Worm (Caenorhabditis elegans) whole organism, L3 larva: ENCODE results near the gene vps-32.1.
A peak's percentile ranks its signal among the peaks of the same experiment; 100 is the strongest.

ENCODE experiments used
- R02D3.7 ChIP-seq: fragments of 150-350 bp; optimal IDR thresholded peaks from 2 replicates; lab custom pipeline; 2014; ENCODE audit warnings: missing biosample characterization, missing genetic modification characterization
- ZK546.5 ChIP-seq: sonication (generic microtip); optimal IDR thresholded peaks from 2 replicates; lab custom pipeline; 2017; ENCODE audit warnings: missing biosample characterization, missing genetic modification characterization
- aly-2 ChIP-seq: fragments of 150-350 bp; optimal IDR thresholded peaks from 2 replicates; lab custom pipeline; 2014; ENCODE audit warnings: missing biosample characterization, missing genetic modification characterization
- ama-1 ChIP-seq: fragments of 150-350 bp; optimal IDR thresholded peaks from 2 replicates; lab custom pipeline; 2018
- ceh-16 ChIP-seq: sonication (generic microtip); optimal IDR thresholded peaks from 2 replicates; lab custom pipeline; 2017; ENCODE audit warnings: missing biosample characterization, missing genetic modification characterization
- ceh-9 ChIP-seq: sonication (generic microtip); optimal IDR thresholded peaks from 2 replicates; lab custom pipeline; 2018; ENCODE audit warnings: missing biosample characterization, missing genetic modification characterization
- daf-12 ChIP-seq: fragments of 150-350 bp; optimal IDR thresholded peaks from 2 replicates; lab custom pipeline; 2014; ENCODE audit warnings: missing biosample characterization, missing genetic modification reagents, missing genetic modification characterization
- egl-27 ChIP-seq: sonication (generic microtip); optimal IDR thresholded peaks from 4 replicates; lab custom pipeline; 2017; ENCODE audit warnings: missing biosample characterization, missing genetic modification reagents, missing genetic modification characterization
- egl-5 ChIP-seq: fragments of 150-350 bp; optimal IDR thresholded peaks from 2 replicates; lab custom pipeline; 2017; ENCODE audit warnings: missing biosample characterization, missing genetic modification reagents, missing genetic modification characterization, inconsistent platforms
- elt-2 ChIP-seq: sonication (generic microtip); optimal IDR thresholded peaks from 2 replicates; lab custom pipeline; 2016; ENCODE audit warnings: missing genetic modification reagents, mild to moderate bottlenecking, missing genetic modification characterization, missing compliant biosample characterization
- elt-3 ChIP-seq, 3 experiments: fragments of 150-350 bp in 1 of 3; sonication (generic microtip) in 2 of 3; optimal IDR thresholded peaks; 2 replicates in 2 of 3; 4 replicates in 1 of 3; lab custom pipeline; 2014 to 2017; ENCODE audit warnings: missing biosample characterization in 3 of 3, missing genetic modification characterization in 3 of 3
- eor-1 ChIP-seq, 2 experiments: fragments of 150-350 bp; optimal IDR thresholded peaks; 2 replicates each; lab custom pipeline; 2014 to 2018; ENCODE audit warnings: missing biosample characterization in 2 of 2, missing genetic modification characterization in 2 of 2
- fkh-10 ChIP-seq: sonication (generic microtip); optimal IDR thresholded peaks from 2 replicates; lab custom pipeline; 2017; ENCODE audit warnings: missing biosample characterization, missing genetic modification reagents, missing genetic modification characterization
- fos-1 ChIP-seq: fragments of 150-350 bp; optimal IDR thresholded peaks from 2 replicates; lab custom pipeline; 2014; ENCODE audit warnings: missing biosample characterization, missing genetic modification characterization
- hmg-11 ChIP-seq: sonication (generic microtip); optimal IDR thresholded peaks from 2 replicates; lab custom pipeline; 2016; ENCODE audit warnings: missing genetic modification characterization, missing compliant biosample characterization
- jun-1 ChIP-seq: fragments of 150-350 bp; optimal IDR thresholded peaks from 2 replicates; lab custom pipeline; 2014; ENCODE audit warnings: missing biosample characterization, missing genetic modification reagents, missing genetic modification characterization
- lin-15B ChIP-seq: fragments of 150-350 bp; optimal IDR thresholded peaks from 2 replicates; lab custom pipeline; 2014; ENCODE audit warnings: missing biosample characterization, missing genetic modification characterization
- lin-39 ChIP-seq: fragments of 150-350 bp; optimal IDR thresholded peaks from 2 replicates; lab custom pipeline; 2018; ENCODE audit warnings: missing biosample characterization, missing genetic modification reagents, missing genetic modification characterization
- lsy-12 ChIP-seq: sonication (generic microtip); optimal IDR thresholded peaks from 2 replicates; lab custom pipeline; 2016; ENCODE audit warnings: mild to moderate bottlenecking, missing genetic modification characterization, missing compliant biosample characterization
- mdl-1 ChIP-seq: fragments of 150-350 bp; optimal IDR thresholded peaks from 2 replicates; lab custom pipeline; 2014; ENCODE audit warnings: missing biosample characterization, missing genetic modification characterization
- nfya-1 ChIP-seq: sonication (generic microtip); optimal IDR thresholded peaks from 2 replicates; lab custom pipeline; 2017; ENCODE audit warnings: missing genetic modification characterization, mild to moderate bottlenecking, missing compliant biosample characterization, antibody characterized with exemption, moderate library complexity; ENCODE audit not compliant: insufficient read depth
- nhr-11 ChIP-seq: fragments of 150-350 bp; optimal IDR thresholded peaks from 2 replicates; lab custom pipeline; 2014; ENCODE audit warnings: missing biosample characterization, missing genetic modification characterization
- nhr-23 ChIP-seq: fragments of 150-350 bp; optimal IDR thresholded peaks from 2 replicates; lab custom pipeline; 2014; ENCODE audit warnings: missing biosample characterization, missing genetic modification reagents, missing genetic modification characterization
- nhr-237 ChIP-seq: fragments of 150-350 bp; optimal IDR thresholded peaks from 2 replicates; lab custom pipeline; 2014; ENCODE audit warnings: missing biosample characterization, missing genetic modification characterization
- nhr-25 ChIP-seq: sonication (generic microtip); optimal IDR thresholded peaks from 2 replicates; lab custom pipeline; 2017; ENCODE audit warnings: missing biosample characterization, missing genetic modification characterization
- nhr-28 ChIP-seq: fragments of 150-350 bp; optimal IDR thresholded peaks from 2 replicates; lab custom pipeline; 2014; ENCODE audit warnings: missing biosample characterization, missing genetic modification characterization
- nhr-43 ChIP-seq: sonication (generic microtip); optimal IDR thresholded peaks from 2 replicates; lab custom pipeline; 2016; ENCODE audit warnings: mild to moderate bottlenecking, missing genetic modification characterization, missing compliant biosample characterization; ENCODE audit not compliant: poor library complexity, severe bottlenecking
- nhr-67 ChIP-seq: fragments of 150-350 bp; optimal IDR thresholded peaks from 2 replicates; lab custom pipeline; 2014; ENCODE audit warnings: missing biosample characterization, missing genetic modification characterization
- nhr-76 ChIP-seq: fragments of 150-350 bp; sonication (generic microtip); optimal IDR thresholded peaks from 5 replicates; lab custom pipeline; 2014; ENCODE audit warnings: missing biosample characterization, missing genetic modification characterization
- nhr-77 ChIP-seq: fragments of 150-350 bp; optimal IDR thresholded peaks from 2 replicates; lab custom pipeline; 2014; ENCODE audit warnings: missing biosample characterization, missing genetic modification characterization
- pha-4 ChIP-seq: fragments of 150-350 bp; optimal IDR thresholded peaks from 2 replicates; lab custom pipeline; 2014; ENCODE audit warnings: missing biosample characterization, missing genetic modification reagents, missing genetic modification characterization
- pqm-1 ChIP-seq: fragments of 150-350 bp; optimal IDR thresholded peaks from 2 replicates; lab custom pipeline; 2017; ENCODE audit warnings: missing biosample characterization, missing genetic modification characterization, inconsistent platforms
- sea-2 ChIP-seq: fragments of 150-350 bp; sonication (generic microtip); optimal IDR thresholded peaks from 4 replicates; lab custom pipeline; 2014; ENCODE audit warnings: missing biosample characterization, missing genetic modification reagents, missing genetic modification characterization
- skn-1 ChIP-seq: fragments of 150-350 bp; optimal IDR thresholded peaks from 2 replicates; lab custom pipeline; 2014; ENCODE audit warnings: missing biosample characterization, missing genetic modification characterization
- snpc-4 ChIP-seq: fragments of 150-350 bp; optimal IDR thresholded peaks from 2 replicates; lab custom pipeline; 2014; ENCODE audit warnings: missing biosample characterization, missing genetic modification characterization
- unc-39 ChIP-seq: sonication (generic microtip); optimal IDR thresholded peaks from 4 replicates; lab custom pipeline; 2017; ENCODE audit warnings: missing biosample characterization, missing genetic modification characterization
- zag-1 ChIP-seq: fragments of 150-350 bp; optimal IDR thresholded peaks from 2 replicates; lab custom pipeline; 2014; ENCODE audit warnings: missing biosample characterization, missing genetic modification characterization
- ztf-11 ChIP-seq: fragments of 150-350 bp; optimal IDR thresholded peaks from 2 replicates; lab custom pipeline; 2014; ENCODE audit warnings: missing biosample characterization, missing genetic modification characterization
- ztf-4 ChIP-seq: fragments of 150-350 bp; optimal IDR thresholded peaks from 2 replicates; lab custom pipeline; 2014; ENCODE audit warnings: missing biosample characterization, missing genetic modification characterization

Gene vps-32.1

DNA sequence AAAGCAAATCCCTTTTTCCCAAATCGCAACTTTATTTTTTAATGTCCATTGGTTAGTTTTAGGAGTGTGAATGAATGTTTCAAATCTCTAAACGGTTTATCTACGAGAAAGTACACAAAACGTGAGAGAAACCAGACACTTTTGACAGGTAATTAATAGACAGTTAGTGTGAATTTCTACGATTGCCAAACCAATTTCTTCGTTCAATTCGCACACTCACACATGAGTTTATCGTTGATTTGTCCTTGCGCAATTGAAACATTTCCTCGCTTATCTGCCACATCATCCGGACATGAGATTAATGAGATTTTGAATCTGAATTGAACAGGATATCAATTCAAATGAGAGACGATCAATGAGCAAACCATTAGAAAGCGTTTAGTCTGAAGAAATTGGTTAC, 20.8 kb downstream of the vps-32.1 start:
- TF ChIP-seq ZK546.5 (tag; lab: Kevin White, UChicago) (no peak), aly-2 (tag; lab: Kevin White, UChicago) (no peak), daf-12 (tag; lab: Kevin White, UChicago) (no peak), snpc-4 (no peak), egl-5 (tag; lab: Kevin White, UChicago) (no peak), jun-1 (no peak), lin-15B (no peak), zag-1 (no peak), ztf-4 (tag; lab: Kevin White, UChicago) (no peak), pqm-1 (no peak), elt-3 (tag; optimal IDR thresholded peaks at IDR 0.05; lab: Kevin White, UChicago) (no peak), unc-39 (tag; lab: Kevin White, UChicago) (no peak), eor-1 (tag; optimal IDR thresholded peaks at IDR 0.05; lab: Kevin White, UChicago) (no peak), nhr-67 (tag; lab: Kevin White, UChicago) (no peak)

DNA sequence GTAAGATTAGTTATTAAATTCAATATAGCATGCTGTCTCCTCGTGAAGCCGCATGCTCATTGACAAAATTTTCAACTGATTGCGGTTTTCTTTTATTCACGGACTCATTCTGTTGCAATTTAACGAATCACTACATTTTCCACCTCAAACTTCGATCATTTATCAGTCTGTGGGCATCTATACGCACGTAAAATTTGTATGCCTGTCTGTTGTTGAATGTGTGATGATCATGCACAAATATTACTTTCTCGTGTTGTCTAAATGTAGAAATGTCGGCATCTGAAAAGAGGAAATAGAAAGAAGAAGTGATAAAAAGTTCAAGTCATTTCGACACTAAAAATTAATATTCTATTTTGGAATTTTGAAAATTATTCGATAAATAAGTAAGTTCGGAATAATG, 23.0 kb downstream of the vps-32.1 start:
- TF ChIP-seq ztf-4 (tag; lab: Kevin White, UChicago) (no peak), mdl-1 (tag; lab: Kevin White, UChicago) (peak; percentile 30), ztf-11 (tag; lab: Kevin White, UChicago) (no peak), snpc-4 (no peak), ama-1 (no peak), lin-39 (no peak), pha-4 (peak; percentile 24), elt-2 (tag; lab: Kevin White, UChicago) (peak; percentile 84), zag-1 (no peak), nhr-25 (tag; lab: Kevin White, UChicago) (no peak), nhr-67 (tag; lab: Kevin White, UChicago) (no peak), jun-1 (no peak), egl-5 (tag; lab: Kevin White, UChicago) (no peak), ceh-9 (no peak), pqm-1 (peak; percentile 67)

DNA sequence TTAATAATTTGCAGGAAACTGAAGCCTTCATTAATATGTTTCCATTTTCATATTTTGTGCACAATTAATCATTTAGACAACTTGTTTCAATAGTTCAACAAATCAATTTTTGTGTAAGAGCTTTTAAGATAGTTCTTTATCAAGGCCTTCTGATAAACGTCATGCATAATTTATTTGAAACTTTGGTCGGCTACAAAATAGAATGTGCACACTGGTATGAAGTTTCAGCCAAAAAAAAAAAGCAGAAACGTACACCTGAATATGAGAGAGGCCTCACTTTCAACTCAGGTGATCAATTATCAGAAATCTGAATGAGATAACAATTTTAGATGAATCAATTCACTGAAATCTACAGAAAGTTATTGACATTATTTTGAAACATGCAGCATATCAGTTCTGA, 25.0 kb downstream of the vps-32.1 start:
- no peak for TF ChIP-seq lin-39
- TF ChIP-seq ztf-11 (tag; lab: Kevin White, UChicago): no peak
- TF ChIP-seq eor-1 (tag; optimal IDR thresholded peaks at IDR 0.05; lab: Kevin White, UChicago): no peak
- TF ChIP-seq pqm-1: peak; percentile 23
- TF ChIP-seq elt-2 (tag; lab: Kevin White, UChicago): peak; percentile 72

DNA sequence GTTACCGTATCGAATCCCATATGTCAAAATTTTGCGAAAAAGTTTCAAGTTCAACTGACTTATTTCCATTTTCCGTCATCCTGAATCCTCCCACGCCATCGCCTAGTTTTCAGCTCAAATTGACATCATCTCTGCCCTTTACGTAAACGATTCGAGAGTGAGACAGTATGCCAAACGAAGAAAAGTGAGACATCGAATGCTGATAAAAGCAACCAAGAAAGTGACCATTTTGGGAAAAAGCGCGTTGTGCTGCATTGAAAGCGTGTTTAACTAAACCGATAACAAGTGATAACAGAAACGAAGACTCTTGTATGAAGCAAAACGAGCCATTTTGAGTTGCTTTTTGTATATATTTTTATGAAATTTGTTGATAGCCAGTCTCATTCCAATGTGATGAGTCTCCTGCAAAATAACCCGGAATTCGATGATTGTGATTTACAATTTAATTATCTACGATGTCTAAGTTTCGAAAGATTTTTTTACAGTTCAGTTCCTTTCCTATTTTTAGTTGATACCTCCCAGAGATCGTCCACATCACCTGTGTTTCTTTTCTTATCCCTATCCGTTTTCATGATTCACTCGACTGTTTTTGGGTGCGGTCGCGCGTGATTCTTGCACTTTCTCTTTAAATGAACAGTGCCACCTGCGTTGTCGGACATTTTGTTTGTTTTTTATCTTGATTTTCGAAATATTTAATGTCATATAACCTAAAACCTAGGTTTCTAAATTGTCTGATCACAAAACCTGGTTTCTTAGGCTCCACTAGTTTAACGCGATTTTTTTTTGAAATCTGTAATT, 25.9 kb downstream of the vps-32.1 start:
- no peak for TF ChIP-seq hmg-11 (tag; lab: Kevin White, UChicago)
- TF ChIP-seq pha-4: peak; percentile 36
- no peak for TF ChIP-seq mdl-1 (tag; lab: Kevin White, UChicago)
- TF ChIP-seq nhr-76: no peak
- TF ChIP-seq nhr-23 (tag; lab: Kevin White, UChicago): no peak
- TF ChIP-seq zag-1: no peak
- TF ChIP-seq skn-1: peak; percentile 50
- TF ChIP-seq ztf-11 (tag; lab: Kevin White, UChicago): no peak
- TF ChIP-seq nfya-1 (tag; lab: Kevin White, UChicago): no peak
- no peak for TF ChIP-seq lin-15B
- no peak for TF ChIP-seq fos-1 (tag; lab: Kevin White, UChicago)
- TF ChIP-seq egl-27 (tag; lab: Kevin White, UChicago): no peak
- TF ChIP-seq nhr-28 (tag; lab: Kevin White, UChicago): no peak
- TF ChIP-seq ama-1: no peak
- no peak for TF ChIP-seq jun-1
- no peak for TF ChIP-seq aly-2 (tag; lab: Kevin White, UChicago)
- TF ChIP-seq egl-5 (tag; lab: Kevin White, UChicago): no peak
- TF ChIP-seq R02D3.7 (tag; lab: Kevin White, UChicago): no peak
- TF ChIP-seq fkh-10 (GFP tag; lab: Kevin White, UChicago): no peak
- no peak for TF ChIP-seq ceh-9
- no peak for TF ChIP-seq nhr-237 (tag; lab: Kevin White, UChicago)
- TF ChIP-seq elt-2 (tag; lab: Kevin White, UChicago): peak; percentile 93
- TF ChIP-seq nhr-43 (tag; lab: Kevin White, UChicago): no peak
- TF ChIP-seq snpc-4: no peak
- TF ChIP-seq nhr-11 (tag; lab: Kevin White, UChicago): no peak
- TF ChIP-seq nhr-77 (tag; lab: Kevin White, UChicago): no peak
- TF ChIP-seq sea-2 (GFP tag; lab: Kevin White, UChicago): no peak
- TF ChIP-seq lin-39: no peak
- no peak for TF ChIP-seq ZK546.5 (tag; lab: Kevin White, UChicago)
- TF ChIP-seq ceh-16: no peak
- TF ChIP-seq nhr-67 (tag; lab: Kevin White, UChicago): no peak
- TF ChIP-seq pqm-1: peak; percentile 90
- TF ChIP-seq daf-12 (tag; lab: Kevin White, UChicago): no peak
- no peak for TF ChIP-seq lsy-12 (tag; lab: Kevin White, UChicago)
- no peak for TF ChIP-seq elt-3 (tag; optimal IDR thresholded peaks at IDR 0.05; lab: Kevin White, UChicago)
